Fruit fly (Drosophila melanogaster): Measurements from ENCODE around the gene CG3505.
A peak's percentile ranks its signal among the peaks of the same experiment; 100 is the strongest.

The CG3505 gene

dm6 chr3R:14656760-14657604, at the start of gene CG3505:
Gene CG3505, plus strand, starts transcription at chr3R:14657447.
- no peak for TF ChIP-seq psq (optimal IDR thresholded peaks at IDR 0.05)
- no peak for TF ChIP-seq CG8478 (optimal IDR thresholded peaks at IDR 0.05)
- no peak for TF ChIP-seq pan (optimal IDR thresholded peaks at IDR 0.05)
- TF ChIP-seq usp (GFP tag; optimal IDR thresholded peaks at IDR 0.05): no peak
- no peak for TF ChIP-seq EcR (GFP tag; optimal IDR thresholded peaks at IDR 0.05)
- no peak for TF ChIP-seq Dll (optimal IDR thresholded peaks at IDR 0.05)

dm6 chr3R:14608892-14609692, 48.2 kb upstream of the CG3505 start, which contains the start of gene CG14853:
Gene CG14853, plus strand, starts transcription at chr3R:14609642.
- TF ChIP-seq EcR (GFP tag; optimal IDR thresholded peaks at IDR 0.05): no peak
- peak; percentile 58 for TF ChIP-seq pan (optimal IDR thresholded peaks at IDR 0.05)
- TF ChIP-seq CG8478 (optimal IDR thresholded peaks at IDR 0.05): no peak
- TF ChIP-seq Dll (optimal IDR thresholded peaks at IDR 0.05): no peak
- TF ChIP-seq psq (optimal IDR thresholded peaks at IDR 0.05): no peak
- no peak for TF ChIP-seq usp (GFP tag; optimal IDR thresholded peaks at IDR 0.05)

dm6 chr3R:14622571-14622970, 34.7 kb upstream of the CG3505 start:
- TF ChIP-seq CG8478 (optimal IDR thresholded peaks at IDR 0.05) (no peak), Dll (optimal IDR thresholded peaks at IDR 0.05) (no peak), psq (optimal IDR thresholded peaks at IDR 0.05) (no peak), pan (optimal IDR thresholded peaks at IDR 0.05) (no peak), usp (GFP tag; optimal IDR thresholded peaks at IDR 0.05) (no peak), EcR (GFP tag; optimal IDR thresholded peaks at IDR 0.05) (no peak)

dm6 chr3R:14624088-14624619, 33.1 kb upstream of the CG3505 start:
- no peak for TF ChIP-seq psq (optimal IDR thresholded peaks at IDR 0.05)
- no peak for TF ChIP-seq EcR (GFP tag; optimal IDR thresholded peaks at IDR 0.05)
- TF ChIP-seq usp (GFP tag; optimal IDR thresholded peaks at IDR 0.05): no peak
- TF ChIP-seq Dll (optimal IDR thresholded peaks at IDR 0.05): no peak
- no peak for TF ChIP-seq pan (optimal IDR thresholded peaks at IDR 0.05)
- TF ChIP-seq CG8478 (optimal IDR thresholded peaks at IDR 0.05): no peak

- TF ChIP-seq CG8478 (optimal IDR thresholded peaks at IDR 0.05) (no peak), pan (optimal IDR thresholded peaks at IDR 0.05) (no peak), EcR (GFP tag; optimal IDR thresholded peaks at IDR 0.05) (no peak), psq (optimal IDR thresholded peaks at IDR 0.05) (no peak), usp (GFP tag; optimal IDR thresholded peaks at IDR 0.05) (no peak), Dll (optimal IDR thresholded peaks at IDR 0.05) (no peak)
Observed at dm6 chr3R:14624671-14625070, 32.6 kb upstream of the CG3505 start.

dm6 chr3R:14625215-14626156, 31.8 kb upstream of the CG3505 start, which contains the start of the genes put and His4r:
Gene put, minus strand, starts transcription at chr3R:14625703.
Gene His4r, plus strand, starts transcription at chr3R:14625755.
- no peak for TF ChIP-seq EcR (GFP tag; optimal IDR thresholded peaks at IDR 0.05)
- no peak for TF ChIP-seq Dll (optimal IDR thresholded peaks at IDR 0.05)
- TF ChIP-seq pan (optimal IDR thresholded peaks at IDR 0.05): no peak
- no peak for TF ChIP-seq CG8478 (optimal IDR thresholded peaks at IDR 0.05)
- TF ChIP-seq psq (optimal IDR thresholded peaks at IDR 0.05): no peak
- TF ChIP-seq usp (GFP tag; optimal IDR thresholded peaks at IDR 0.05): no peak

- TF ChIP-seq usp (GFP tag; optimal IDR thresholded peaks at IDR 0.05) (no peak), EcR (GFP tag; optimal IDR thresholded peaks at IDR 0.05) (no peak), psq (optimal IDR thresholded peaks at IDR 0.05) (no peak), CG8478 (optimal IDR thresholded peaks at IDR 0.05) (no peak), Dll (optimal IDR thresholded peaks at IDR 0.05) (no peak), pan (optimal IDR thresholded peaks at IDR 0.05) (no peak)
Observed at dm6 chr3R:14626781-14627180, 30.5 kb upstream of the CG3505 start.

dm6 chr3R:14630119-14630623, 27.1 kb upstream of the CG3505 start, which contains the start of gene Cad88C:
Gene Cad88C, plus strand, starts transcription at chr3R:14630478.
- no peak for TF ChIP-seq EcR (GFP tag; optimal IDR thresholded peaks at IDR 0.05)
- no peak for TF ChIP-seq usp (GFP tag; optimal IDR thresholded peaks at IDR 0.05)

- no peak for TF ChIP-seq CG8478 (optimal IDR thresholded peaks at IDR 0.05)
Observed at dm6 chr3R:14631911-14632310, 25.3 kb upstream of the CG3505 start.

dm6 chr3R:14642463-14642862, 14.8 kb upstream of the CG3505 start, which contains the start of gene CG7886:
Gene CG7886, minus strand, starts transcription at chr3R:14642563.
- TF ChIP-seq CG8478 (optimal IDR thresholded peaks at IDR 0.05): no peak
- TF ChIP-seq pan (optimal IDR thresholded peaks at IDR 0.05): no peak
- TF ChIP-seq EcR (GFP tag; optimal IDR thresholded peaks at IDR 0.05): no peak
- no peak for TF ChIP-seq usp (GFP tag; optimal IDR thresholded peaks at IDR 0.05)
- TF ChIP-seq Dll (optimal IDR thresholded peaks at IDR 0.05): no peak
- no peak for TF ChIP-seq psq (optimal IDR thresholded peaks at IDR 0.05)
